Fruit fly (Drosophila melanogaster) whole organism, wandering third instar larva: Measurements from ENCODE around the gene CG14445.

Source experiments
- Abd-B ChIP-seq: fragments of >200 bp; optimal IDR thresholded peaks from 2 replicates; lab custom pipeline; 2017; ENCODE audit warnings: missing biosample characterization, missing genetic modification characterization
- CG32264 ChIP-seq: fragments of 200-800 bp; sonication (Bioruptor generic); optimal IDR thresholded peaks from 2 replicates; lab custom pipeline; 2016; ENCODE audit warnings: missing biosample characterization, missing genetic modification characterization
- CG9705 ChIP-seq: fragments of 200-800 bp; sonication (Bioruptor generic); optimal IDR thresholded peaks from 2 replicates; lab custom pipeline; 2018; ENCODE audit warnings: missing biosample characterization, mild to moderate bottlenecking, missing genetic modification characterization
- CrebA ChIP-seq: fragments of 200-800 bp; sonication (Bioruptor generic); optimal IDR thresholded peaks from 2 replicates; lab custom pipeline; 2016; ENCODE audit warnings: missing biosample characterization, mild to moderate bottlenecking, missing genetic modification characterization, borderline replicate concordance
- Dfd ChIP-seq: fragments of >200 bp; optimal IDR thresholded peaks from 2 replicates; lab custom pipeline; 2017; ENCODE audit warnings: missing biosample characterization, missing genetic modification characterization
- Dif ChIP-seq: fragments of 200-275, 200-300 bp; sonication (Bioruptor generic); optimal IDR thresholded peaks from 2 replicates; lab custom pipeline; 2018; ENCODE audit warnings: missing biosample characterization, missing genetic modification characterization; ENCODE audit not compliant: partially characterized antibody
- GATAd ChIP-seq: sonication (Bioruptor generic); optimal IDR thresholded peaks from 2 replicates; lab custom pipeline; 2016; ENCODE audit warnings: missing biosample characterization, missing genetic modification characterization
- HLH106 ChIP-seq: fragments of 200-800 bp; optimal IDR thresholded peaks from 3 replicates; lab custom pipeline; 2019; ENCODE audit warnings: missing biosample characterization, mild to moderate bottlenecking, missing genetic modification characterization, moderate library complexity
- Hnf4 ChIP-seq: fragments of 200-800 bp; sonication (Bioruptor generic); optimal IDR thresholded peaks from 2 replicates; lab custom pipeline; 2016; ENCODE audit warnings: missing biosample characterization, mild to moderate bottlenecking, missing genetic modification characterization
- Hr78 ChIP-seq: fragments of >200 bp; optimal IDR thresholded peaks from 2 replicates; lab custom pipeline; 2017; ENCODE audit warnings: missing biosample characterization, missing genetic modification characterization
- Hr83 ChIP-seq: fragments of 200-300 bp; sonication (Bioruptor generic); optimal IDR thresholded peaks from 2 replicates; lab custom pipeline; 2016; ENCODE audit warnings: missing biosample characterization, mild to moderate bottlenecking, missing genetic modification characterization, moderate library complexity; ENCODE audit not compliant: poor library complexity, severe bottlenecking
- Jra ChIP-seq: sonication (Bioruptor generic); optimal IDR thresholded peaks from 2 replicates; lab custom pipeline; 2016; ENCODE audit warnings: missing biosample characterization, missing genetic modification characterization
- Mio ChIP-seq: sonication (Bioruptor generic); optimal IDR thresholded peaks from 2 replicates; lab custom pipeline; 2016; ENCODE audit warnings: missing biosample characterization, missing genetic modification characterization
- Myc ChIP-seq: fragments of >200 bp; optimal IDR thresholded peaks from 2 replicates; lab custom pipeline; 2017
- N ChIP-seq: fragments of >200 bp; optimal IDR thresholded peaks from 2 replicates; lab custom pipeline; 2018; ENCODE audit warnings: missing biosample characterization, missing external identifiers, missing genetic modification characterization
- OdsH ChIP-seq: fragments of 200-800 bp; sonication (Bioruptor generic); optimal IDR thresholded peaks from 2 replicates; lab custom pipeline; 2016; ENCODE audit warnings: missing biosample characterization, mild to moderate bottlenecking, missing genetic modification characterization
- Rel ChIP-seq, 2 experiments: fragments of 200-800 bp; sonication (Bioruptor generic) in 1 of 2; optimal IDR thresholded peaks; 2 replicates in 1 of 2; 3 replicates in 1 of 2; lab custom pipeline; 2016 to 2019; ENCODE audit warnings: mild to moderate bottlenecking in 2 of 2, missing biosample characterization in 2 of 2, missing genetic modification characterization in 2 of 2, moderate library complexity in 1 of 2
- Sp1 ChIP-seq: fragments of 200-800 bp; sonication (Bioruptor generic); optimal IDR thresholded peaks from 3 replicates; lab custom pipeline; 2019; ENCODE audit warnings: missing biosample characterization, mild to moderate bottlenecking, missing genetic modification characterization, moderate library complexity
- Vsx2 ChIP-seq: fragments of 200-300, 225-300 bp; sonication (Bioruptor generic); optimal IDR thresholded peaks from 2 replicates; lab custom pipeline; 2018; ENCODE audit warnings: missing biosample characterization, missing genetic modification characterization; ENCODE audit not compliant: partially characterized antibody
- br ChIP-seq: fragments of 200-800 bp; sonication (Bioruptor generic); optimal IDR thresholded peaks from 2 replicates; lab custom pipeline; 2016; ENCODE audit warnings: missing biosample characterization, missing genetic modification characterization
- brk ChIP-seq: fragments of 200-800 bp; sonication (Bioruptor generic); optimal IDR thresholded peaks from 2 replicates; lab custom pipeline; 2016; ENCODE audit warnings: missing biosample characterization, mild to moderate bottlenecking, missing genetic modification characterization
- dl ChIP-seq, 2 experiments: fragments of 175-275, 200-275 bp in 1 of 2; fragments of 200-275 bp in 1 of 2; sonication (Bioruptor generic); optimal IDR thresholded peaks; lab custom pipeline; 2018; ENCODE audit warnings: mild to moderate bottlenecking in 2 of 2, missing biosample characterization in 2 of 2, missing genetic modification characterization in 2 of 2, moderate library complexity in 2 of 2; ENCODE audit not compliant: partially characterized antibody in 2 of 2, insufficient read depth in 1 of 2
- dmrt93B ChIP-seq: fragments of 200-800 bp; sonication (Bioruptor generic); optimal IDR thresholded peaks from 2 replicates; lab custom pipeline; 2018; ENCODE audit warnings: missing biosample characterization, mild to moderate bottlenecking, missing genetic modification characterization
- dsf ChIP-seq: sonication (Bioruptor generic); optimal IDR thresholded peaks from 2 replicates; lab custom pipeline; 2016; ENCODE audit warnings: missing biosample characterization, missing genetic modification characterization, borderline replicate concordance
- ey ChIP-seq: fragments of 200-800 bp; sonication (Bioruptor generic); optimal IDR thresholded peaks from 2 replicates; lab custom pipeline; 2016; ENCODE audit warnings: missing biosample characterization, missing genetic modification characterization
- foxo ChIP-seq, 2 experiments: fragments of 200-800 bp; sonication (Bioruptor generic); optimal IDR thresholded peaks; 2 replicates in 1 of 2; 3 replicates in 1 of 2; lab custom pipeline; 2016 to 2017; ENCODE audit warnings: missing biosample characterization in 2 of 2, missing genetic modification characterization in 2 of 2
- fru ChIP-seq: fragments of 200-800 bp; sonication (Bioruptor generic); optimal IDR thresholded peaks from 3 replicates; lab custom pipeline; 2016; ENCODE audit warnings: missing biosample characterization, mild to moderate bottlenecking, missing genetic modification characterization
- h ChIP-seq: fragments of 200-800 bp; sonication (Bioruptor generic); optimal IDR thresholded peaks from 3 replicates; lab custom pipeline; 2016; ENCODE audit warnings: missing biosample characterization, mild to moderate bottlenecking, missing genetic modification characterization
- jim ChIP-seq: fragments of 175-275, 200-325 bp; sonication (Bioruptor generic); optimal IDR thresholded peaks from 2 replicates; lab custom pipeline; 2016; ENCODE audit warnings: missing biosample characterization, mild to moderate bottlenecking, missing genetic modification characterization
- lola ChIP-seq: fragments of >200 bp; optimal IDR thresholded peaks from 2 replicates; lab custom pipeline; 2017; ENCODE audit warnings: missing biosample characterization, missing genetic modification characterization
- pan ChIP-seq: fragments of >200 bp; optimal IDR thresholded peaks from 2 replicates; lab custom pipeline; 2017
- psq ChIP-seq: fragments of 200-800 bp; sonication (Bioruptor generic); optimal IDR thresholded peaks from 3 replicates; lab custom pipeline; 2017; ENCODE audit warnings: missing biosample characterization, mild to moderate bottlenecking, missing genetic modification characterization, moderate library complexity
- rgr ChIP-seq: fragments of 200-800 bp; sonication (Bioruptor generic); optimal IDR thresholded peaks from 3 replicates; lab custom pipeline; 2016; ENCODE audit warnings: missing biosample characterization, mild to moderate bottlenecking, missing genetic modification characterization
- sage ChIP-seq: fragments of 200-800 bp; sonication (Bioruptor generic); optimal IDR thresholded peaks from 2 replicates; lab custom pipeline; 2016; ENCODE audit warnings: missing biosample characterization, mild to moderate bottlenecking, missing genetic modification characterization
- sv ChIP-seq: fragments of 200-800 bp; sonication (Bioruptor generic); optimal IDR thresholded peaks from 3 replicates; lab custom pipeline; 2016; ENCODE audit warnings: missing biosample characterization, missing genetic modification characterization
- tai ChIP-seq: sonication (Bioruptor generic); optimal IDR thresholded peaks from 2 replicates; lab custom pipeline; 2016; ENCODE audit warnings: missing biosample characterization, missing genetic modification characterization
- usp ChIP-seq: fragments of >200 bp; optimal IDR thresholded peaks from 2 replicates; lab custom pipeline; 2017; ENCODE audit warnings: missing biosample characterization, missing genetic modification characterization
- woc ChIP-seq: sonication (Bioruptor generic); optimal IDR thresholded peaks from 2 replicates; lab custom pipeline; 2016; ENCODE audit warnings: missing biosample characterization, mild to moderate bottlenecking, missing genetic modification characterization

CG14445 gene

dm6 chrX:6267745-6268582 lies 30.8 kb downstream of the CG14445 start, which contains the start of gene Spt6:
Gene Spt6 (plus strand): TSS chrX:6267797.
- TF ChIP-seq brk (GFP tag; lab: Kevin White, UChicago), result no peak
- TF ChIP-seq Rel (GFP tag; optimal IDR thresholded peaks at IDR 0.05; lab: Kevin White, UChicago), result no peak
- TF ChIP-seq Rel (tag; optimal IDR thresholded peaks at IDR 0.05; lab: Kevin White, UChicago), result peak; percentile 3

dm6 chrX:6276590-6276989 lies 39.5 kb downstream of the CG14445 start, which contains the start of gene CG3566:
Gene CG3566 (minus strand): TSS chrX:6276724.
- TF ChIP-seq Sp1 (GFP tag; lab: Kevin White, UChicago) (peak; percentile 13), fru (peak; percentile 37), h (GFP tag; lab: Kevin White, UChicago) (no peak), Myc (peak; percentile 66), sage (GFP tag; lab: Kevin White, UChicago) (no peak), woc (peak; percentile 73), usp (GFP tag; lab: Kevin White, UChicago) (no peak), foxo (GFP tag; optimal IDR thresholded peaks at IDR 0.05; lab: Kevin White, UChicago) (peak in 1 of 2 experiments; percentile 27), rgr (GFP tag; lab: Kevin White, UChicago) (peak; percentile 11), Rel (GFP tag; optimal IDR thresholded peaks at IDR 0.05; lab: Kevin White, UChicago) (no peak), Rel (tag; optimal IDR thresholded peaks at IDR 0.05; lab: Kevin White, UChicago) (peak; percentile 80), dsf (GFP tag; lab: Kevin White, UChicago) (no peak), Hr83 (GFP tag; lab: Kevin White, UChicago) (peak; percentile 16), brk (GFP tag; lab: Kevin White, UChicago) (no peak), Jra (GFP tag; lab: Kevin White, UChicago) (no peak)

- TF ChIP-seq lola (GFP tag; lab: Kevin White, UChicago), result no peak
- TF ChIP-seq Hr83 (GFP tag; lab: Kevin White, UChicago), result peak; percentile 60
- peak; percentile 5 for TF ChIP-seq woc
- TF ChIP-seq CrebA, result no peak
- no peak for TF ChIP-seq brk (GFP tag; lab: Kevin White, UChicago)
- TF ChIP-seq N (GFP tag; lab: Kevin White, UChicago), result no peak
- TF ChIP-seq dsf (GFP tag; lab: Kevin White, UChicago), result no peak
- TF ChIP-seq OdsH, result peak; percentile 6
- TF ChIP-seq sage (GFP tag; lab: Kevin White, UChicago), result no peak
- no peak for TF ChIP-seq CG9705 (GFP tag; lab: Kevin White, UChicago)
- peak; percentile 12 for TF ChIP-seq Dif
- no peak for TF ChIP-seq Hr78 (GFP tag; lab: Kevin White, UChicago)
- TF ChIP-seq sv (GFP tag; lab: Kevin White, UChicago), result peak; percentile 11
- TF ChIP-seq br (GFP tag; lab: Kevin White, UChicago), result peak; percentile 50
- TF ChIP-seq Abd-B (GFP tag; lab: Kevin White, UChicago), result no peak
- TF ChIP-seq GATAd (GFP tag; lab: Kevin White, UChicago), result no peak
- no peak for TF ChIP-seq HLH106 (tag; lab: Kevin White, UChicago)
- no peak for TF ChIP-seq Jra (GFP tag; lab: Kevin White, UChicago)
- TF ChIP-seq rgr (GFP tag; lab: Kevin White, UChicago), result peak; percentile 22
- TF ChIP-seq usp (GFP tag; lab: Kevin White, UChicago), result no peak
- no peak for TF ChIP-seq pan (lab: Kevin White, UChicago)
- TF ChIP-seq Sp1 (GFP tag; lab: Kevin White, UChicago), result peak; percentile 54
- no peak for TF ChIP-seq dmrt93B
- no peak for TF ChIP-seq Dfd (GFP tag; lab: Kevin White, UChicago)
- TF ChIP-seq ey, result no peak
- no peak for TF ChIP-seq Hnf4 (GFP tag; lab: Kevin White, UChicago)
- TF ChIP-seq CG32264, result no peak
- no peak for TF ChIP-seq Mio
- TF ChIP-seq dl (GFP tag; optimal IDR thresholded peaks at IDR 0.05; lab: Kevin White, UChicago; ENCODE audit: insufficient read depth in 1 of 2, partially characterized antibody in 2 of 2), result no peak
- peak; percentile 43 for TF ChIP-seq h (GFP tag; lab: Kevin White, UChicago)
- TF ChIP-seq Myc, result no peak
- no peak for TF ChIP-seq Rel (GFP tag; optimal IDR thresholded peaks at IDR 0.05; lab: Kevin White, UChicago)
- TF ChIP-seq Rel (tag; optimal IDR thresholded peaks at IDR 0.05; lab: Kevin White, UChicago), result peak; percentile 98
- no peak for TF ChIP-seq jim
- no peak for TF ChIP-seq tai
- peak; percentile 9 for TF ChIP-seq fru
- TF ChIP-seq Vsx2 (GFP tag; lab: Kevin White, UChicago), result no peak
- peak in 1 of 2 experiments; percentile 24 for TF ChIP-seq foxo (GFP tag; optimal IDR thresholded peaks at IDR 0.05; lab: Kevin White, UChicago)
- no peak for TF ChIP-seq psq (GFP tag; lab: Kevin White, UChicago)
- TF ChIP-seq, all 38 proteins: peak for 12
These were observed 41.9 kb downstream of the CG14445 start for dm6 chrX:6278879-6279628.
